Fruit fly (Drosophila melanogaster): ENCODE data around the gene Ccp84Af.

Gene Ccp84Af

dm6 chr3R:6690139-6690538 is at the start of gene Ccp84Af:
Ccp84Af (minus strand) TSS chr3R:6690239.
- TF ChIP-seq h (optimal IDR thresholded peaks at IDR 0.05) (no peak), ttk (optimal IDR thresholded peaks at IDR 0.05) (no peak), Sin3A (optimal IDR thresholded peaks at IDR 0.05) (no peak), Myc (optimal IDR thresholded peaks at IDR 0.05) (no peak), psq (optimal IDR thresholded peaks at IDR 0.05) (no peak), insv (optimal IDR thresholded peaks at IDR 0.05) (no peak)

dm6 chr3R:6735722-6736121 is 45.7 kb upstream of the Ccp84Af start:
- TF ChIP-seq Sin3A (optimal IDR thresholded peaks at IDR 0.05) (no peak), Myc (optimal IDR thresholded peaks at IDR 0.05) (no peak), insv (optimal IDR thresholded peaks at IDR 0.05) (no peak), ttk (optimal IDR thresholded peaks at IDR 0.05) (no peak), psq (optimal IDR thresholded peaks at IDR 0.05) (no peak), h (optimal IDR thresholded peaks at IDR 0.05) (no peak)

- no peak for TF ChIP-seq psq (optimal IDR thresholded peaks at IDR 0.05)
- TF ChIP-seq Myc (optimal IDR thresholded peaks at IDR 0.05) = no peak
- no peak for TF ChIP-seq h (optimal IDR thresholded peaks at IDR 0.05)
- no peak for TF ChIP-seq Sin3A (optimal IDR thresholded peaks at IDR 0.05)
- no peak for TF ChIP-seq insv (optimal IDR thresholded peaks at IDR 0.05)
- no peak for TF ChIP-seq ttk (optimal IDR thresholded peaks at IDR 0.05)
Observed at dm6 chr3R:6726119-6726518, 36.1 kb upstream of the Ccp84Af start.

- TF ChIP-seq insv (optimal IDR thresholded peaks at IDR 0.05) = no peak
- no peak for TF ChIP-seq Sin3A (optimal IDR thresholded peaks at IDR 0.05)
- no peak for TF ChIP-seq ttk (optimal IDR thresholded peaks at IDR 0.05)
- no peak for TF ChIP-seq Myc (optimal IDR thresholded peaks at IDR 0.05)
- TF ChIP-seq h (optimal IDR thresholded peaks at IDR 0.05) = no peak
- TF ChIP-seq psq (optimal IDR thresholded peaks at IDR 0.05) = no peak
Observed at dm6 chr3R:6723537-6724171, 33.6 kb upstream of the Ccp84Af start.

- no peak for TF ChIP-seq Myc (optimal IDR thresholded peaks at IDR 0.05)
- no peak for TF ChIP-seq Sin3A (optimal IDR thresholded peaks at IDR 0.05)
- no peak for TF ChIP-seq h (optimal IDR thresholded peaks at IDR 0.05)
- no peak for TF ChIP-seq psq (optimal IDR thresholded peaks at IDR 0.05)
- TF ChIP-seq ttk (optimal IDR thresholded peaks at IDR 0.05) = no peak
- TF ChIP-seq insv (optimal IDR thresholded peaks at IDR 0.05) = no peak
Observed at dm6 chr3R:6708858-6709257, 18.8 kb upstream of the Ccp84Af start.

dm6 chr3R:6706327-6706726 is 16.3 kb upstream of the Ccp84Af start:
- TF ChIP-seq Sin3A (optimal IDR thresholded peaks at IDR 0.05) (no peak), insv (optimal IDR thresholded peaks at IDR 0.05) (no peak), psq (optimal IDR thresholded peaks at IDR 0.05) (no peak), Myc (optimal IDR thresholded peaks at IDR 0.05) (no peak), h (optimal IDR thresholded peaks at IDR 0.05) (no peak), ttk (optimal IDR thresholded peaks at IDR 0.05) (no peak)

dm6 chr3R:6703784-6704183 is 13.7 kb upstream of the Ccp84Af start, which contains the start of gene Ccp84Aa:
Ccp84Aa (plus strand) TSS chr3R:6704084.
- TF ChIP-seq Myc (optimal IDR thresholded peaks at IDR 0.05) (no peak), psq (optimal IDR thresholded peaks at IDR 0.05) (no peak), insv (optimal IDR thresholded peaks at IDR 0.05) (no peak), ttk (optimal IDR thresholded peaks at IDR 0.05) (no peak), h (optimal IDR thresholded peaks at IDR 0.05) (no peak), Sin3A (optimal IDR thresholded peaks at IDR 0.05) (no peak)

dm6 chr3R:6702777-6703176 is 12.7 kb upstream of the Ccp84Af start, which contains the start of gene Ccp84Ab:
Ccp84Ab (minus strand) TSS chr3R:6702877.
- TF ChIP-seq Myc (optimal IDR thresholded peaks at IDR 0.05) (no peak), ttk (optimal IDR thresholded peaks at IDR 0.05) (no peak), h (optimal IDR thresholded peaks at IDR 0.05) (no peak), insv (optimal IDR thresholded peaks at IDR 0.05) (no peak), Sin3A (optimal IDR thresholded peaks at IDR 0.05) (no peak), psq (optimal IDR thresholded peaks at IDR 0.05) (no peak)

dm6 chr3R:6696221-6696749 is 6.2 kb upstream of the Ccp84Af start, which contains the start of gene Ccp84Ac:
Ccp84Ac (minus strand) TSS chr3R:6696271.
- TF ChIP-seq Sin3A (optimal IDR thresholded peaks at IDR 0.05) = no peak
- TF ChIP-seq psq (optimal IDR thresholded peaks at IDR 0.05) = no peak
- TF ChIP-seq ttk (optimal IDR thresholded peaks at IDR 0.05) = no peak
- TF ChIP-seq insv (optimal IDR thresholded peaks at IDR 0.05) = no peak
- no peak for TF ChIP-seq Myc (optimal IDR thresholded peaks at IDR 0.05)
- no peak for TF ChIP-seq h (optimal IDR thresholded peaks at IDR 0.05)

dm6 chr3R:6692432-6692831 is 2.4 kb upstream of the Ccp84Af start, which contains the start of gene Ccp84Ad:
Ccp84Ad (plus strand) TSS chr3R:6692732.
- TF ChIP-seq ttk (optimal IDR thresholded peaks at IDR 0.05) (no peak), psq (optimal IDR thresholded peaks at IDR 0.05) (no peak), insv (optimal IDR thresholded peaks at IDR 0.05) (no peak), Myc (optimal IDR thresholded peaks at IDR 0.05) (no peak), Sin3A (optimal IDR thresholded peaks at IDR 0.05) (no peak), h (optimal IDR thresholded peaks at IDR 0.05) (no peak)

- TF ChIP-seq psq (optimal IDR thresholded peaks at IDR 0.05) (no peak), h (optimal IDR thresholded peaks at IDR 0.05) (no peak), ttk (optimal IDR thresholded peaks at IDR 0.05) (no peak), Myc (optimal IDR thresholded peaks at IDR 0.05) (no peak), insv (optimal IDR thresholded peaks at IDR 0.05) (no peak), Sin3A (optimal IDR thresholded peaks at IDR 0.05) (no peak)
Observed at dm6 chr3R:6691658-6692057, 1.6 kb upstream of the Ccp84Af start, which contains the start of gene Ccp84Ae. Ccp84Ae (minus strand) TSS chr3R:6691758.

dm6 chr3R:6688160-6688559 is 1.9 kb downstream of the Ccp84Af start:
- TF ChIP-seq Myc (optimal IDR thresholded peaks at IDR 0.05) (no peak), h (optimal IDR thresholded peaks at IDR 0.05) (no peak), Sin3A (optimal IDR thresholded peaks at IDR 0.05) (no peak)
